Worm (Caenorhabditis elegans): ENCODE data around the gene srm-1.

Gene srm-1

DNA sequence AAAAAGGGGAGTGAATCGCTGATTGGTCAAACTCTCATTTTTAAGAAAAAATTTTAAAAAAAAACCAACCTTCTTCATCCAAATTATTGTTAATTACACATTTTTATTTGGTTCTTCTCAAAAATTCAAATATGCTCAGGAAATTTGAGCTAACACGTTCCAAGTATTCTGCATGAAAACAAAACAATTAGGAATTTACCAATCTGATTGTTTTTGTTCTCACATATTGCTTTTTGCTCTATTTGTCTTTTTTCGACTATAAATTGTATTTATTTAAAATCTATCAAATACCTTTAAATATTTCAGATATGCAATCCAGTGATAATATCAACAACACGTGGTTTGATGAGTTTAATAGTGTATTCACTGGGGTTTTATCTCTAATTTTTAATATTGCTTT is at the start of gene srm-1:
TSS of gene srm-1 (plus strand) at position 301 of the 400 bp plus-strand sequence.
- TF ChIP-seq dao-5 (tag; optimal IDR thresholded peaks at IDR 0.05) = no peak
- TF ChIP-seq W03F9.2 (tag; optimal IDR thresholded peaks at IDR 0.05) = no peak
- no peak for TF ChIP-seq him-1 (tag; optimal IDR thresholded peaks at IDR 0.05)

- TF ChIP-seq W03F9.2 (tag; optimal IDR thresholded peaks at IDR 0.05) (no peak), him-1 (tag; optimal IDR thresholded peaks at IDR 0.05) (no peak), dao-5 (tag; optimal IDR thresholded peaks at IDR 0.05) (no peak)
These were observed 48.5 kb upstream of the srm-1 start, which contains the start of gene txt-3 for ce11 chrIV:4963834-4964233. TSS of gene txt-3 (plus strand) at chrIV:4963958.

DNA sequence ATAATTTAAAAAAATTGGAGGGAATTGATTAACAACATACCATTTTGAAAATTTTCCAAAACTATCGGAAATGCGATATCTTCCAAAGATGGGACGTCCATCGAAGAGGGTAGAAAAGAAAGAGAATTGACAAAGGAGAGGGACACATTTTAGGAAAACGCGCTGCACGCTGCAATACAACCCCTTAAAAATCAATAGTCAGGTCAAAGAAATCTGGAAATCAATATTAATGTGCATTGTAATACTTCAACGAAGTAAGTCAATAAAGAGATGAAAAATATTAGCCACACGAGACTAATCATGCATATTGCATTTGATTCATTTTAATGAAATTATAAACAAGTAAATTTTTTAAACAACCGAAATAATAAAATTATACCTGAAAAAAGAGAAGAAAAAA is 42.9 kb upstream of the srm-1 start, which contains the start of gene Y9C9A.13:
TSS of gene Y9C9A.13 (minus strand) at position 101 of the 400 bp plus-strand sequence.
- TF ChIP-seq W03F9.2 (tag; optimal IDR thresholded peaks at IDR 0.05) = no peak
- TF ChIP-seq dao-5 (tag; optimal IDR thresholded peaks at IDR 0.05) = no peak
- no peak for TF ChIP-seq him-1 (tag; optimal IDR thresholded peaks at IDR 0.05)

DNA sequence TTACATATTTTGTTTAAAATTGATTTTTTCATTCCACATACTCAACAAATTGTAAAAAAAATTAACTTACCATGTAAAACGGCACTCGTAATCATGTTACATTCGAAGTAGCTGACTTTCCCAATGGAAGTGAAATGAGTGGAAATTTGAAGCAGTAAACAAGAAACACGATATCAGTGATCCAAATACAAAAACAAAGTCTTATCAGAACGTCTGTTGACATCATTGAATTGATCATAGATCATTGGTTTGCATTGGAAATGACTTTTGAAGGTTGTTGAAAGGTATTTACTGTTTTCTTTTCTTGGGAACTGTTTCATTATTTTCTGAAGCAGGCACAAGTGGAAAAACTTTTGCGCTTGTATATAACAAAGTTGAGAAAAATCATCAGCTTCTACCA is 36.3 kb upstream of the srm-1 start, which contains the start of gene Y9C9A.16:
TSS of gene Y9C9A.16 (minus strand) at position 131 of the 400 bp plus-strand sequence.
- TF ChIP-seq him-1 (tag; optimal IDR thresholded peaks at IDR 0.05) (no peak), dao-5 (tag; optimal IDR thresholded peaks at IDR 0.05) (no peak), W03F9.2 (tag; optimal IDR thresholded peaks at IDR 0.05) (no peak)

DNA sequence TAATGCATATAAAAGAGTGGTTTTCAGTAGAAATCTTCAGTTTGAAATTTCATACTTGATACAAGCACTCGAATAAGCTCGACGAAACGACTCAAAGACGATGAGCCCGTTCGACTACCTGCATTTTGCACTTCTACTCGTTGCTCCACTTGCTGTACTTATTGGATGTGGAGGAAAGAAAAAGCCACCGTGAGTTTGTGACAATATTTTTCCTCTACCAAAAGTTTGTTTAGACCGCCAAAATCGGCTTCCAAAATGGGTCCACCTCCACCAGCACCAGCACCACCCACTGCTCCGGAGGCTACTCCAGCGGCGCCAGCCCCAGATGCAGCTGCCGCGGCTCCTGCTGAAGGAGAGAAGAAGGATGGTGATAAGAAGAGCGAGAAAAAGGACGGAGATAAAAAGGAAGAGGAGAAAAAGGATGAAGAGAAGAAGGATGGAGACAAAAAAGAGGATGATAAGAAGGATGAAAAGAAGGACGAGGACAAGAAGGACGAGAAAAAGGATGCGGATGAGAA is 35.1 kb upstream of the srm-1 start, which contains the start of gene E03H12.5:
TSS of gene E03H12.5 (plus strand) at position 51 of the 518 bp plus-strand sequence.
- no peak for TF ChIP-seq W03F9.2 (tag; optimal IDR thresholded peaks at IDR 0.05)
- TF ChIP-seq dao-5 (tag; optimal IDR thresholded peaks at IDR 0.05) = no peak
- TF ChIP-seq him-1 (tag; optimal IDR thresholded peaks at IDR 0.05) = no peak

ce11 chrIV:4981027-4981426 is 31.3 kb upstream of the srm-1 start, which contains the start of gene srz-24:
TSS of gene srz-24 (minus strand) at chrIV:4981127.
- TF ChIP-seq W03F9.2 (tag; optimal IDR thresholded peaks at IDR 0.05) = no peak
- TF ChIP-seq him-1 (tag; optimal IDR thresholded peaks at IDR 0.05) = no peak
- no peak for TF ChIP-seq dao-5 (tag; optimal IDR thresholded peaks at IDR 0.05)

DNA sequence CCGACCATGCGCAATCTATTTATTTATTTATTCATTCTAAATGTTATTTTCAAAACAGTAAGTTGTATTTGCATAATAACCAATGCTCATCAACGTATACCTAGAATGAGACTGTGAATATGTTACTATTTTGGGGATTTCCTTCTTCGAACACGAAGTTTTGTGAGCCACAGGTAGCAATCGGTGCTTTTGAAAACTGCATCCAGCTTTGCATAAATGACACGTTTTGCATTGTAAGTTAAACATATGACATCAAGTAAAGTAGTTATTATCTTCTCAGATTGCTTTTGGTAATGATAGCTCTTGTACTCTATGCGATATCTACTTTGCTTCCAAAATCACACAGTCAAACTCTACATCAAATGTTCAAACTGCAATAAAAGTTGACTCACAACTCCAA is 29.9 kb upstream of the srm-1 start, which contains the start of gene E03H12.4:
TSS of gene E03H12.4 (plus strand) at position 120 of the 400 bp plus-strand sequence.
- TF ChIP-seq W03F9.2 (tag; optimal IDR thresholded peaks at IDR 0.05) (no peak), him-1 (tag; optimal IDR thresholded peaks at IDR 0.05) (no peak), dao-5 (tag; optimal IDR thresholded peaks at IDR 0.05) (no peak)

ce11 chrIV:4983746-4984145 is 28.6 kb upstream of the srm-1 start, which contains the start of gene clec-176:
TSS of gene clec-176 (plus strand) at chrIV:4984046.
- TF ChIP-seq W03F9.2 (tag; optimal IDR thresholded peaks at IDR 0.05) = no peak
- TF ChIP-seq dao-5 (tag; optimal IDR thresholded peaks at IDR 0.05) = no peak
- TF ChIP-seq him-1 (tag; optimal IDR thresholded peaks at IDR 0.05) = no peak

- TF ChIP-seq dao-5 (tag; optimal IDR thresholded peaks at IDR 0.05) (no peak), him-1 (tag; optimal IDR thresholded peaks at IDR 0.05) (no peak), W03F9.2 (tag; optimal IDR thresholded peaks at IDR 0.05) (no peak)
These were observed 26.1 kb upstream of the srm-1 start, which contains the start of gene clec-177 for ce11 chrIV:4986246-4986645. TSS of gene clec-177 (plus strand) at chrIV:4986546.

DNA sequence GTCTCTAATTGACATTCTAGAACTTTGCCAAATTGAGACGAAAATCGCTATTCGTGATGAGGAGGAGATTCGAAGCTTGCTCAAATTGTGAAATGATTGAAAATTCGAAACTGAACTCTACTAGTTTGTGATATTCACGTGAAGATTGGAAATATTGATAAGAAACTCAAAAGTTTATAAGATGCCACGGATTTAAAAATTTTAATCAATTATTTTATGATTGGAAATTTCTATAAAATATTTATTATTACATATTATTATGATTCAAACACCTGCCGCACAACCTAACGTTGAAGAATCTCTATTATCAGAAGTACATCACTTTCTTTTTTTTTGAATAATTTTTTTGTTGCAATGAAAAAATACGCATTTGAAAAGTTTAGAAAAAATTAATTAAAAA is 23.8 kb upstream of the srm-1 start, which contains the start of gene E03H12.7:
TSS of gene E03H12.7 (minus strand) at position 101 of the 400 bp plus-strand sequence.
- TF ChIP-seq dao-5 (tag; optimal IDR thresholded peaks at IDR 0.05) = no peak
- no peak for TF ChIP-seq him-1 (tag; optimal IDR thresholded peaks at IDR 0.05)
- no peak for TF ChIP-seq W03F9.2 (tag; optimal IDR thresholded peaks at IDR 0.05)

- TF ChIP-seq dao-5 (tag; optimal IDR thresholded peaks at IDR 0.05) (no peak), W03F9.2 (tag; optimal IDR thresholded peaks at IDR 0.05) (no peak), him-1 (tag; optimal IDR thresholded peaks at IDR 0.05) (no peak)
These were observed 20.3 kb upstream of the srm-1 start, which contains the start of gene str-162 for ce11 chrIV:4992089-4992488. TSS of gene str-162 (plus strand) at chrIV:4992389.

ce11 chrIV:4993128-4993527 is 19.2 kb upstream of the srm-1 start:
- TF ChIP-seq him-1 (tag; optimal IDR thresholded peaks at IDR 0.05) (no peak), dao-5 (tag; optimal IDR thresholded peaks at IDR 0.05) (no peak), W03F9.2 (tag; optimal IDR thresholded peaks at IDR 0.05) (no peak)

DNA sequence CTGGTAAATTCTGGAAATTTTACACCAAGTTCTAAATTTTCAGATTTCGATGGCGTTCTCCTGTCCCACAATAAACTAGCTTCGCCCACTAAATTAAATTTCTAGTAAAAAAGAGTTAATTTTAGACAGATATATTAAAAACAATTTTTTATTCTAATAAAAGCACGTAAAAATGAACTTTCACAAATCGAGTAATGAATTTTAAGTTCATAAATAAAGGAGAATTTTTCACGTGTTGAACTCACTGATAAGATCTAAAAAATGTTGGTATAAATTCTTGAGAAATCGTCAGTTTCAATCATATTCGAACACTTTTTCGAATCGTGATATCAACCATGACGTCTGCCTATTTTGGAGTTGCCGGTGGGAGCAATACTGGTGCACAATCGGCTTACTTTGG is 16.5 kb upstream of the srm-1 start, which contains the start of gene ssq-2:
TSS of gene ssq-2 (plus strand) at position 301 of the 400 bp plus-strand sequence.
- TF ChIP-seq him-1 (tag; optimal IDR thresholded peaks at IDR 0.05) (no peak), dao-5 (tag; optimal IDR thresholded peaks at IDR 0.05) (no peak)

ce11 chrIV:4996956-4997355 is 15.4 kb upstream of the srm-1 start:
- TF ChIP-seq W03F9.2 (tag; optimal IDR thresholded peaks at IDR 0.05) (no peak), him-1 (tag; optimal IDR thresholded peaks at IDR 0.05) (no peak), dao-5 (tag; optimal IDR thresholded peaks at IDR 0.05) (no peak)

Measured in whole organism, L4/young adult.